Fruit fly (Drosophila melanogaster): ENCODE data around the gene CG13312.

CG13312 gene

DNA sequence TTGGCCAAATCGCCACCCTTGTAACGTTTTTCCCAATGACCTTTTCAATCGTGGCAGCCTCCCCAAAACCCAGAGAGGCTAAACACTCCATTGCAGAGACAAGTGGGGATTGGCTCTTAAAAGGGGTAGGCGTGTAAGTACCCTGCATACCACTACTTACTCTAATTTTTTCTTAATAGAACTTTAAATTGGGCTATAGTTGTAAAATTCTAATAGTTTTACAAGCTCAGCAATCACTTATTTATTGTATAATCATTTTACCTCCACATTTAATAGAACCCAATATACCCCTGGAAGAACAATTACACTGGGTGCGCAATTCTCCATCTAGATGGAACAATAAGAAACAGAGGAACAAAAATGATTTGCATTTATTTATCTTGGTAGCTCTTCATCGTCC is 34.7 kb upstream of the CG13312 start (continued):
- TF ChIP-seq CG12744 (GFP tag; optimal IDR thresholded peaks at IDR 0.05), result peak; percentile 15
- peak; percentile 35; the same call in 1 of the 3 replicates for TF ChIP-seq jigr1 (GFP tag; IDR thresholded peaks at IDR 0.05)
- peak; percentile 78 for TF ChIP-seq seq (GFP tag; IDR thresholded peaks at IDR 0.05)
- peak; percentile 36 for TF ChIP-seq CG4854 (GFP tag; optimal IDR thresholded peaks at IDR 0.05)
- TF ChIP-seq HmgD (GFP tag; optimal IDR thresholded peaks at IDR 0.05), result no peak
- TF ChIP-seq Sry-β (GFP tag; optimal IDR thresholded peaks at IDR 0.05), result no peak
- peak; percentile 25 for TF ChIP-seq dm (GFP tag; optimal IDR thresholded peaks at IDR 0.05)
- TF ChIP-seq CG13123 (GFP tag; optimal IDR thresholded peaks at IDR 0.05), result no peak
- TF ChIP-seq PHDP (tag; optimal IDR thresholded peaks at IDR 0.05), result peak; percentile 80
- peak; percentile 61 for TF ChIP-seq CG17568 (GFP tag; optimal IDR thresholded peaks at IDR 0.05)
- peak; percentile 66 for TF ChIP-seq CG4820 (GFP tag; optimal IDR thresholded peaks at IDR 0.05)
- no peak for TF ChIP-seq Nf-YC (tag; optimal IDR thresholded peaks at IDR 0.05)
- peak; percentile 55 for TF ChIP-seq NC2β (GFP tag; optimal IDR thresholded peaks at IDR 0.05)
- peak; percentile 47 for TF ChIP-seq wdn (GFP tag; IDR thresholded peaks at IDR 0.05)
- TF ChIP-seq ac (GFP tag; optimal IDR thresholded peaks at IDR 0.05), result no peak
- TF ChIP-seq bigmax (GFP tag; optimal IDR thresholded peaks at IDR 0.05), result no peak
- TF ChIP-seq cas (GFP tag; IDR thresholded peaks at IDR 0.05), result no peak
- TF ChIP-seq CG11696 (GFP tag; IDR thresholded peaks at IDR 0.05), result peak; percentile 57
- peak; percentile 34 for TF ChIP-seq jumu (GFP tag; optimal IDR thresholded peaks at IDR 0.05)
- TF ChIP-seq Neu2 (GFP tag; optimal IDR thresholded peaks at IDR 0.05; ENCODE audit: borderline replicate concordance), result no peak
- peak; percentile 85 for TF ChIP-seq Ptx1 (GFP tag; IDR thresholded peaks at IDR 0.05)
- TF ChIP-seq bcd (GFP tag; optimal IDR thresholded peaks at IDR 0.05), result peak; percentile 70
- peak; percentile 35 for TF ChIP-seq CG15011 (GFP tag; optimal IDR thresholded peaks at IDR 0.05)
- peak; percentile 72 for TF ChIP-seq Aef1 (GFP tag; IDR thresholded peaks at IDR 0.05)
- peak; percentile 47 for TF ChIP-seq maf-S (GFP tag; optimal IDR thresholded peaks at IDR 0.05)
- peak; percentile 78 for TF ChIP-seq fd96Cb (tag; optimal IDR thresholded peaks at IDR 0.05)
- peak; percentile 59 for TF ChIP-seq tio (GFP tag; optimal IDR thresholded peaks at IDR 0.05)
- peak; percentile 78 for TF ChIP-seq Atf6 (GFP tag; IDR thresholded peaks at IDR 0.05)
- peak; percentile 62 for TF ChIP-seq Dek (tag; optimal IDR thresholded peaks at IDR 0.05)
- TF ChIP-seq Optix (GFP tag; IDR thresholded peaks at IDR 0.05), result 0 out of 3 replicates have a peak, but pooled peaks have one; percentile 48
- no peak for TF ChIP-seq CG9876 (GFP tag; optimal IDR thresholded peaks at IDR 0.05)
- TF ChIP-seq fd102C (GFP tag; optimal IDR thresholded peaks at IDR 0.05), result no peak
- TF ChIP-seq CG1602 (GFP tag; optimal IDR thresholded peaks at IDR 0.05), result peak; percentile 52
- TF ChIP-seq dmrt99B (tag; optimal IDR thresholded peaks at IDR 0.05), result peak; percentile 85
- TF ChIP-seq Hand (GFP tag; optimal IDR thresholded peaks at IDR 0.05), result peak; percentile 63
- TF ChIP-seq CG3407 (GFP tag; optimal IDR thresholded peaks at IDR 0.05), result no peak
- TF ChIP-seq Hmx (GFP tag; optimal IDR thresholded peaks at IDR 0.05), result peak; percentile 31
- TF ChIP-seq Pdp1 (GFP tag; optimal IDR thresholded peaks at IDR 0.05), result peak; percentile 62 to 69
- TF ChIP-seq CG1024 (GFP tag; IDR thresholded peaks at IDR 0.05), result peak; percentile 70
- TF ChIP-seq Xrp1 (GFP tag; IDR thresholded peaks at IDR 0.05), result peak; percentile 88
- peak; percentile 52 for TF ChIP-seq CG12155 (GFP tag; optimal IDR thresholded peaks at IDR 0.05)
- TF ChIP-seq CG6272 (GFP tag; IDR thresholded peaks at IDR 0.05), result peak; percentile 51; the same call in 1 of the 2 replicates
- peak; percentile 78 for TF ChIP-seq Awh (GFP tag; IDR thresholded peaks at IDR 0.05)
- peak; percentile 78 for TF ChIP-seq CG12219 (GFP tag; optimal IDR thresholded peaks at IDR 0.05)
- no peak for TF ChIP-seq shn (GFP tag; optimal IDR thresholded peaks at IDR 0.05)
- no peak for TF ChIP-seq amos (GFP tag; IDR thresholded peaks at IDR 0.05; ENCODE audit: partially characterized antibody)
- TF ChIP-seq ash1 (GFP tag; optimal IDR thresholded peaks at IDR 0.05), result no peak
- TF ChIP-seq CG8924 (tag; optimal IDR thresholded peaks at IDR 0.05), result peak; percentile 80
- no peak for TF ChIP-seq lbe (GFP tag; optimal IDR thresholded peaks at IDR 0.05)
- TF ChIP-seq Dp (GFP tag; optimal IDR thresholded peaks at IDR 0.05), result no peak
- peak; percentile 78 for TF ChIP-seq Mrtf (GFP tag; IDR thresholded peaks at IDR 0.05)
- TF ChIP-seq CG7271 (tag; optimal IDR thresholded peaks at IDR 0.05), result no peak
